Worm (Caenorhabditis elegans) whole organism, dauer: ENCODE data around the gene nhr-1.
"Not testable (repeated sequence)": the region's sequence is repeated elsewhere in the genome, so short reads cannot be mapped to it uniquely, and the experiment has no call there.

Experiments used
- unc-62 ChIP-seq: sonication (generic microtip); optimal IDR thresholded peaks from 2 replicates; lab custom pipeline; 2017; ENCODE audit warnings: missing biosample characterization, missing genetic modification reagents, missing genetic modification characterization

nhr-1 gene

ce11 chrX:17544349-17544936 lies 30.6 kb downstream of the nhr-1 start:
- TF ChIP-seq unc-62 (GFP tag; lab: Kevin White, UChicago) = no peak

DNA sequence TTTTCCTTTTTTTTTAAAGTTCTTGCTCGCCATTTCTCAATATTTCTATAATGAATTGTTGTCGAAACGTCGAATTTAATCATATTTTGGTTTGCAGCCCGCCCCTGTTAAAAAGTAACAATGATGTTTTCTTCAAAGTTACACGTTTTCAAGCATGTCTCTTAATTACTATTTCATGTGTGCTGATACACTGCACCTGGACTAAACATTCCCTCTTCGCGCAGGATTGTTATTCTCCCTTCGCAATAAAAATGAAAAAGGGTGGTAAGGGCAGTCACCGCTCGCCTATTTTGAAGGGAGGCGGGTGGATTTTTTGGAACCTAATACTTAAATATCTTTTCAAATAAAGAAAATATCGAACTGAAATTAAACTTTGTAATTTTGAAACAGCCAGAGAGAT lies 31.6 kb downstream of the nhr-1 start:
- no peak for TF ChIP-seq unc-62 (GFP tag; lab: Kevin White, UChicago)

DNA sequence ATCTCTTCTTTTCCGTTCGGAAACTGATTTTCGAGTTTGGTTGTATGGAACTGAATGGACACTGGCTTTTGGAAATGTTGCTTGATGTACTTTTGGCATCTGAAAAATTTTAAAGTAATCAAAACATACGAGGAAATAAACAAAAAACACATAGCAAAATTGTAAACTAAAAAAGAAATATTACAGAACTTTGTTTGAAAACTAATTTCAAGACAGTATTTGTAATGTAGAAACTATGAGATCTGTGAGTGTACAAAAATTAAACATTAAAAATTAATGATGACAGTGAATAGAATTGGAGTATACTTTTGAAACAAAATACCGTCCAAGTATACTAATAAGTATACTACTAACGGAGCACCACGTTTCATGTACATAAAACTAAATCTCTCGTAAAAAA lies 34.7 kb downstream of the nhr-1 start, which contains the start of gene hlh-29:
Gene hlh-29, minus strand, starts transcription at position 101 of the 400 bp plus-strand sequence.
- TF ChIP-seq unc-62 (GFP tag; lab: Kevin White, UChicago) = not testable (repeated sequence)

ce11 chrX:17550755-17551154 lies 36.9 kb downstream of the nhr-1 start, which contains the start of gene hlh-28:
Gene hlh-28, plus strand, starts transcription at chrX:17551055.
- TF ChIP-seq unc-62 (GFP tag; lab: Kevin White, UChicago) = not testable (repeated sequence)

DNA sequence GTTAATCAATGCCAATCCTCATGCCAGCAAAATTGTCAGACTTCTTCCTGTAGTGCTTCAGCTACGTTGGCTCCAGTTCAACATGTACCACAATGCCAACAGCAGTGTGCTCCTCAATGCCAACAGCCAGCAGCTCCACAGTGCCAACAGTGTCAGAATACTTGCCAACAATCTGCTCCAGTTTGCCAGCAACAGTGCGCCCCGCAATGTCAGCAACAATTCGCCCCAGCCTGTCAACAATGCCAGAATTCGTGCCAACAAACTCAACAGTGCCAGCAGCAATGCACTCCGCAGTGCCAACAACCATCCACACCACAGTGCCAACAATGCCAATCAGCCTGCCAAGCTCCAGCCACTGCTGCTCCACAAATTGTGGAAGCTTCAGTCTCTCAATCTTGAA lies 39.9 kb downstream of the nhr-1 start:
- TF ChIP-seq unc-62 (GFP tag; lab: Kevin White, UChicago) = no peak

ce11 chrX:17562195-17562594 lies 48.3 kb downstream of the nhr-1 start:
- TF ChIP-seq unc-62 (GFP tag; lab: Kevin White, UChicago) = no peak

DNA sequence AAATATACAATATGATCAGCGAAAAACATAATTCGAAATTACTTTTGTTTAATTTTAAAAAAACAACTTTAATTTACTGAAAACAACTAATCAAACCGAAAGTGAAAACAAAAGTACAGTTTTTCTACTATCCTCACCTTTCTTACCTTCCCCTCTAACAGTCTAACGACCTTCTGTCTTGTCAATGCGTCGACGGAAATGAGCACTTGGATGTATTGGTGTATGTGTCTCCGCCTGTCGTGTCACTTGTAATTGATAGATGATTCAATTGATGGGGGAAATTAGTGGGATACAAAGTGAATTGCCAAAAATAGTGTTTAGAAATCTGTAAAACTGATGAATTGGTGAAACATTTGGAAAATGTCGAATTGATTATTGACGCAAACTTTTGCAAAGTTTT lies 49.5 kb downstream of the nhr-1 start, which contains the start of gene F31A3.5:
Gene F31A3.5, minus strand, starts transcription at position 200 of the 400 bp plus-strand sequence.
- no peak for TF ChIP-seq unc-62 (GFP tag; lab: Kevin White, UChicago)

ce11 chrX:17567378-17567777 lies 53.5 kb downstream of the nhr-1 start, which contains the start of gene F39B3.7:
Gene F39B3.7, minus strand, starts transcription at chrX:17567478.
- no peak for TF ChIP-seq unc-62 (GFP tag; lab: Kevin White, UChicago)
